Fruit fly (Drosophila melanogaster) whole organism, embryonic: Measurements from ENCODE around the gene CG9132.
A peak's percentile ranks its signal among the peaks of the same experiment; 100 is the strongest.

Experiments
- ATbp ChIP-seq: fragments of 200-800 bp; sonication (Bioruptor generic); optimal IDR thresholded peaks from 2 replicates; lab custom pipeline; 2017; ENCODE audit warnings: missing biosample characterization, mild to moderate bottlenecking, missing genetic modification characterization, missing genetic modification reagents
- Bdp1 ChIP-seq: fragments of 200-800 bp; sonication (Bioruptor generic); optimal IDR thresholded peaks from 3 replicates; lab custom pipeline; 2016; ENCODE audit warnings: missing biosample characterization, missing genetic modification characterization
- C15 ChIP-seq: fragments of 200-800 bp; sonication (Bioruptor generic); IDR thresholded peaks from 3 replicates; pipeline ENCODE4 v1.3.6; 2022; ENCODE audit warnings: missing biosample characterization, missing genetic modification characterization
- CG12155 ChIP-seq: fragments of 200-800 bp; sonication (Bioruptor generic); optimal IDR thresholded peaks from 3 replicates; lab custom pipeline; 2016; ENCODE audit warnings: missing biosample characterization, missing genetic modification characterization
- CG12219 ChIP-seq: fragments of 200-800 bp; sonication (Bioruptor generic); optimal IDR thresholded peaks from 3 replicates; lab custom pipeline; 2018; ENCODE audit warnings: missing biosample characterization, mild to moderate bottlenecking, missing genetic modification characterization
- CG13296 ChIP-seq: fragments of 200-800 bp; sonication (Bioruptor generic); optimal IDR thresholded peaks from 3 replicates; lab custom pipeline; 2018; ENCODE audit warnings: missing biosample characterization, mild to moderate bottlenecking, missing genetic modification characterization
- CG14014 ChIP-seq: fragments of 200-800 bp; sonication (Bioruptor generic); IDR thresholded peaks from 2 replicates; pipeline ENCODE4 v1.3.6; 2022; ENCODE audit warnings: missing biosample characterization, missing genetic modification characterization
- CG14050 ChIP-seq: fragments of 200-800 bp; sonication (Bioruptor generic); IDR thresholded peaks from 3 replicates; pipeline ENCODE4 v1.3.6; 2022; ENCODE audit warnings: missing biosample characterization, missing genetic modification characterization
- CG15269 ChIP-seq: fragments of 200-800 bp; sonication (Bioruptor generic); optimal IDR thresholded peaks from 2 replicates; lab custom pipeline; 2018; ENCODE audit warnings: missing biosample characterization, mild to moderate bottlenecking, missing genetic modification characterization, moderate library complexity
- CG17359 ChIP-seq: fragments of 200-800 bp; sonication (Bioruptor generic); optimal IDR thresholded peaks from 3 replicates; lab custom pipeline; 2018; ENCODE audit warnings: missing biosample characterization, mild to moderate bottlenecking, missing genetic modification characterization, moderate library complexity
- CG2116 ChIP-seq: fragments of 200-800 bp; sonication (Bioruptor generic); optimal IDR thresholded peaks from 3 replicates; lab custom pipeline; 2018; ENCODE audit warnings: missing biosample characterization, mild to moderate bottlenecking, missing genetic modification characterization
- CG3065 ChIP-seq: fragments of 200-800 bp; sonication (Bioruptor generic); optimal IDR thresholded peaks from 2 replicates; lab custom pipeline; 2016; ENCODE audit warnings: missing biosample characterization, missing genetic modification characterization
- CG3163 ChIP-seq: fragments of 200-800 bp; sonication (Bioruptor generic); optimal IDR thresholded peaks from 3 replicates; lab custom pipeline; 2016; ENCODE audit warnings: missing biosample characterization, missing genetic modification characterization
- CG3847 ChIP-seq: fragments of 200-800 bp; sonication (Bioruptor generic); IDR thresholded peaks from 2 replicates; pipeline ENCODE4 v1.3.6; 2022; ENCODE audit warnings: missing biosample characterization, missing genetic modification characterization
- CG8924 ChIP-seq: fragments of 200-800 bp; optimal IDR thresholded peaks from 3 replicates; lab custom pipeline; 2019; ENCODE audit warnings: missing biosample characterization, mild to moderate bottlenecking, missing genetic modification characterization, moderate library complexity
- CG8944 ChIP-seq: fragments of 200-800 bp; sonication (Bioruptor generic); optimal IDR thresholded peaks from 3 replicates; lab custom pipeline; 2016; ENCODE audit warnings: missing biosample characterization, missing genetic modification characterization
- CG9876 ChIP-seq: fragments of 200-800 bp; sonication (Bioruptor generic); optimal IDR thresholded peaks from 2 replicates; lab custom pipeline; 2016; ENCODE audit warnings: missing biosample characterization, missing genetic modification characterization
- CG9932 ChIP-seq: fragments of 200-800 bp; sonication (Bioruptor generic); IDR thresholded peaks from 2 replicates; pipeline ENCODE4 v1.3.6; 2022; ENCODE audit warnings: missing biosample characterization, missing genetic modification characterization
- D19B ChIP-seq: fragments of 200-800 bp; sonication (Bioruptor generic); optimal IDR thresholded peaks from 2 replicates; lab custom pipeline; 2017; ENCODE audit warnings: missing biosample characterization, mild to moderate bottlenecking, missing genetic modification characterization
- Dbx ChIP-seq: fragments of 200-800 bp; sonication (Bioruptor generic); IDR thresholded peaks from 3 replicates; pipeline ENCODE4 v1.3.6; 2022; ENCODE audit warnings: missing biosample characterization, missing genetic modification characterization
- Ets97D ChIP-seq: fragments of 200-800 bp; sonication (Bioruptor generic); optimal IDR thresholded peaks from 3 replicates; lab custom pipeline; 2016; ENCODE audit warnings: missing biosample characterization, missing genetic modification characterization
- Fer3 ChIP-seq: fragments of 200-800 bp; sonication (Bioruptor generic); optimal IDR thresholded peaks from 2 replicates; lab custom pipeline; 2018; ENCODE audit warnings: missing biosample characterization, mild to moderate bottlenecking, missing genetic modification characterization, moderate library complexity
- HHEX ChIP-seq: fragments of 200-800 bp; sonication (Bioruptor generic); optimal IDR thresholded peaks from 3 replicates; lab custom pipeline; 2017; ENCODE audit warnings: missing biosample characterization, mild to moderate bottlenecking, missing genetic modification characterization, missing genetic modification reagents
- HmgD ChIP-seq: fragments of 200-800 bp; sonication (Bioruptor generic); optimal IDR thresholded peaks from 3 replicates; lab custom pipeline; 2016; ENCODE audit warnings: missing biosample characterization, missing genetic modification characterization
- HmgZ ChIP-seq: fragments of 200-800 bp; sonication (Bioruptor generic); optimal IDR thresholded peaks from 2 replicates; lab custom pipeline; 2018; ENCODE audit warnings: missing biosample characterization, mild to moderate bottlenecking, missing genetic modification characterization
- Hmr ChIP-seq: fragments of 200-800 bp; sonication (Bioruptor generic); optimal IDR thresholded peaks from 3 replicates; lab custom pipeline; 2017; ENCODE audit warnings: mild to moderate bottlenecking, missing biosample characterization, missing genetic modification reagents, missing genetic modification characterization
- Meics ChIP-seq: fragments of 200-800 bp; sonication (Bioruptor generic); optimal IDR thresholded peaks from 2 replicates; lab custom pipeline; 2017; ENCODE audit warnings: missing biosample characterization, mild to moderate bottlenecking, missing genetic modification characterization
- Rx ChIP-seq: fragments of 200-800 bp; sonication (Bioruptor generic); IDR thresholded peaks from 2 replicates; pipeline ENCODE4 v1.3.6; 2022; ENCODE audit warnings: missing biosample characterization, missing genetic modification characterization
- Six4 ChIP-seq: fragments of 200-800 bp; sonication (Bioruptor generic); optimal IDR thresholded peaks from 2 replicates; lab custom pipeline; 2016; ENCODE audit warnings: missing biosample characterization, missing genetic modification characterization
- TFAM ChIP-seq: fragments of 200-800 bp; sonication (Bioruptor generic); optimal IDR thresholded peaks from 2 replicates; lab custom pipeline; 2017; ENCODE audit warnings: missing biosample characterization, missing genetic modification characterization, inconsistent platforms
- Taf1 ChIP-seq: fragments of 200-800 bp; sonication (Bioruptor generic); IDR thresholded peaks from 2 replicates; pipeline ENCODE4 v1.3.6; 2022; ENCODE audit warnings: missing biosample characterization, missing genetic modification characterization
- Usf ChIP-seq: fragments of 200-800 bp; sonication (Bioruptor generic); optimal IDR thresholded peaks from 2 replicates; lab custom pipeline; 2017; ENCODE audit warnings: missing genotype, missing biosample characterization, missing genetic modification characterization
- Vsx1 ChIP-seq: fragments of 200-800 bp; sonication (Bioruptor generic); optimal IDR thresholded peaks from 2 replicates; lab custom pipeline; 2017; ENCODE audit warnings: missing biosample characterization, mild to moderate bottlenecking, missing genetic modification characterization, missing genetic modification reagents
- Xrp1 ChIP-seq: fragments of 200-800 bp; sonication (Bioruptor generic); IDR thresholded peaks from 2 replicates; pipeline ENCODE4 v1.3.6; 2022; ENCODE audit warnings: missing biosample characterization, missing genetic modification characterization
- ab ChIP-seq: fragments of 200-800 bp; sonication (Bioruptor generic); optimal IDR thresholded peaks from 2 replicates; lab custom pipeline; 2016; ENCODE audit warnings: missing biosample characterization, missing genetic modification characterization
- dmrt11E ChIP-seq: fragments of 200-800 bp; sonication (Bioruptor generic); optimal IDR thresholded peaks from 3 replicates; lab custom pipeline; 2018; ENCODE audit warnings: missing biosample characterization, mild to moderate bottlenecking, missing genetic modification characterization, moderate library complexity
- exex ChIP-seq: fragments of 200-800 bp; sonication (Bioruptor generic); optimal IDR thresholded peaks from 4 replicates; lab custom pipeline; 2018; ENCODE audit warnings: missing biosample characterization, mild to moderate bottlenecking, missing genetic modification characterization, moderate library complexity
- gcm ChIP-seq: fragments of 200-800 bp; sonication (Bioruptor generic); optimal IDR thresholded peaks from 2 replicates; lab custom pipeline; 2019; ENCODE audit warnings: missing biosample characterization, mild to moderate bottlenecking, missing genetic modification characterization, moderate library complexity
- gsb-n ChIP-seq: fragments of 200-800 bp; sonication (Bioruptor generic); optimal IDR thresholded peaks from 3 replicates; lab custom pipeline; 2018; ENCODE audit warnings: missing biosample characterization, mild to moderate bottlenecking, missing genetic modification characterization
- ken ChIP-seq: fragments of 200-800 bp; sonication (Bioruptor generic); IDR thresholded peaks from 3 replicates; pipeline ENCODE4 v1.3.6; 2022; ENCODE audit warnings: missing biosample characterization, missing genetic modification characterization
- odd ChIP-seq: fragments of 200-800 bp; sonication (Bioruptor generic); optimal IDR thresholded peaks from 2 replicates; lab custom pipeline; 2017; ENCODE audit warnings: missing biosample characterization, mild to moderate bottlenecking, missing genetic modification characterization
- p53 ChIP-seq: fragments of 200-800 bp; sonication (Bioruptor generic); optimal IDR thresholded peaks from 2 replicates; lab custom pipeline; 2016; ENCODE audit warnings: missing biosample characterization, missing genetic modification characterization
- rib ChIP-seq: fragments of 200-800 bp; sonication (Bioruptor generic); IDR thresholded peaks from 2 replicates; pipeline ENCODE4 v1.3.6; 2022; ENCODE audit warnings: missing biosample characterization, missing genetic modification characterization
- sc ChIP-seq, 3 experiments: fragments of >200 bp in 2 of 3; fragments of 200-800 bp in 1 of 3; sonication (Bioruptor generic) in 1 of 3; optimal IDR thresholded peaks; 2 replicates in 2 of 3; 3 replicates in 1 of 3; lab custom pipeline; 2017; ENCODE audit warnings: mild to moderate bottlenecking in 1 of 3, missing biosample characterization in 1 of 3, missing genetic modification characterization in 1 of 3, missing genetic modification reagents in 1 of 3
- schlank ChIP-seq: fragments of 200-800 bp; sonication (Bioruptor generic); optimal IDR thresholded peaks from 2 replicates; lab custom pipeline; 2018; ENCODE audit warnings: missing biosample characterization, mild to moderate bottlenecking, missing genetic modification characterization
- slp2 ChIP-seq: fragments of 200-800 bp; sonication (Bioruptor generic); optimal IDR thresholded peaks from 2 replicates; lab custom pipeline; 2016; ENCODE audit warnings: missing biosample characterization, missing genetic modification characterization
- sug ChIP-seq: fragments of 200-800 bp; optimal IDR thresholded peaks from 2 replicates; lab custom pipeline; 2019; ENCODE audit warnings: missing biosample characterization, mild to moderate bottlenecking, missing genetic modification characterization, moderate library complexity
- twi ChIP-seq: fragments of 200-800 bp; optimal IDR thresholded peaks from 2 replicates; lab custom pipeline; 2019; ENCODE audit warnings: missing biosample characterization, mild to moderate bottlenecking, missing genetic modification characterization, moderate library complexity
- tx ChIP-seq: fragments of 200-800 bp; sonication (Bioruptor generic); optimal IDR thresholded peaks from 2 replicates; lab custom pipeline; 2016; ENCODE audit warnings: missing biosample characterization, missing genetic modification characterization
- unc-4 ChIP-seq: fragments of 200-800 bp; sonication (Bioruptor generic); IDR thresholded peaks from 2 replicates; pipeline ENCODE4 v1.3.6; 2022; ENCODE audit warnings: missing biosample characterization, missing genetic modification characterization; ENCODE audit not compliant: partially characterized antibody
- wdn ChIP-seq: fragments of 200-800 bp; sonication (Bioruptor generic); IDR thresholded peaks from 2 replicates; pipeline ENCODE4 v1.3.6; 2022; ENCODE audit warnings: missing biosample characterization, missing genetic modification characterization

The CG9132 gene

DNA sequence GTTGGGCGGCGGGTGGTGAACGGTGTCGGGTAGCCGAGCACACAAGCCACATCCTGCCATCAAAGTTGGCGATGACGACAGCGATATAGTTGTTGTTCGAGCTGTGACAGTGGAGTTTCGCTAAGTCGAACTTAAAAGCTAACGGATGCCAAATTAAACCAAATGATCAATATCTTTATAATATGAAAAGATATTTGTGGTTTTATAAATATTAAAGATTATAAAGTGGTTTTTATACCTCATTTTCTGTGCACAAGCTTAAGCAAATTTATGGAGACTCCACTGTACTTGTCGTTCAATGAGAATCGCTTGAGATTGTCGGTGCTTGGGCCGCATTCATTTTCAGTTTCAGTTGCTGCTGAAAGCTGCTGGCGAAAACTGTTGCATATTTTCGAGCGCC lies 21.6 kb upstream of the CG9132 start (continued):
- TF ChIP-seq CG9876 (no peak), twi (tag; lab: Kevin White, UChicago) (no peak), Taf1 (GFP tag; lab: Robert Waterston, UW) (no peak), Hmr (GFP tag; lab: Kevin White, UChicago) (peak; percentile 41), HmgD (GFP tag; lab: Kevin White, UChicago) (no peak), exex (no peak), sc (optimal IDR thresholded peaks at IDR 0.05; lab: Kevin White, UChicago) (no peak), sc (GFP tag; optimal IDR thresholded peaks at IDR 0.05; lab: Kevin White, UChicago) (no peak), slp2 (GFP tag; lab: Kevin White, UChicago) (no peak), gcm (peak; percentile 17), Usf (GFP tag; lab: Kevin White, UChicago) (no peak), wdn (GFP tag; lab: Robert Waterston, UW) (no peak), CG12155 (no peak), CG8944 (GFP tag; lab: Kevin White, UChicago) (no peak), CG3847 (GFP tag; lab: Robert Waterston, UW) (no peak), ken (GFP tag; lab: Robert Waterston, UW) (peak; percentile 50; the same call in 1 of the 3 replicates), schlank (tag; lab: Kevin White, UChicago) (no peak), TFAM (GFP tag; lab: Kevin White, UChicago) (no peak), unc-4 (GFP tag; lab: Robert Waterston, UW) (no peak), CG8924 (tag; lab: Kevin White, UChicago) (peak; percentile 37), HmgZ (peak; percentile 21), Six4 (GFP tag; lab: Kevin White, UChicago) (no peak), HHEX (peak; percentile 29), CG2116 (peak; percentile 13), ATbp (GFP tag; lab: Kevin White, UChicago) (peak; percentile 61), CG13296 (GFP tag; lab: Kevin White, UChicago) (peak; percentile 32), gsb-n (peak; percentile 33), ab (GFP tag; lab: Kevin White, UChicago) (no peak), Fer3 (tag; lab: Kevin White, UChicago) (peak; percentile 49), C15 (no peak), Rx (peak; percentile 36; the same call in 1 of the 2 replicates), odd (GFP tag; lab: Kevin White, UChicago) (no peak), CG3065 (GFP tag; lab: Kevin White, UChicago) (no peak), rib (GFP tag; lab: Robert Waterston, UW) (no peak), Vsx1 (no peak), D19B (GFP tag; lab: Kevin White, UChicago) (no peak), Ets97D (GFP tag; lab: Kevin White, UChicago) (no peak), Meics (GFP tag; lab: Kevin White, UChicago) (peak; percentile 52), CG14014 (GFP tag; lab: Robert Waterston, UW) (peak; percentile 48; the same call in 1 of the 2 replicates), CG9932 (GFP tag; lab: Robert Waterston, UW) (peak; percentile 30; the same call in 1 of the 2 replicates), CG17359 (tag; lab: Kevin White, UChicago) (peak; percentile 58), CG15269 (tag; lab: Kevin White, UChicago) (peak; percentile 71), Dbx (GFP tag; lab: Robert Waterston, UW) (0 out of 3 replicates have a peak, but pooled peaks have one; percentile 31), Bdp1 (GFP tag; lab: Kevin White, UChicago) (no peak), p53 (GFP tag; lab: Kevin White, UChicago) (no peak), sug (tag; lab: Kevin White, UChicago) (no peak), dmrt11E (tag; lab: Kevin White, UChicago) (no peak), Xrp1 (GFP tag; lab: Robert Waterston, UW) (peak; percentile 77), CG14050 (GFP tag; lab: Robert Waterston, UW) (peak; percentile 55; the same call in 1 of the 3 replicates), CG3163 (no peak), CG12219 (GFP tag; lab: Kevin White, UChicago) (no peak), tx (no peak)
